Fruit fly (Drosophila melanogaster) whole organism, embryonic: ENCODE measurements around the gene CG33552.

Experiments used
- Bteb2 ChIP-seq: fragments of 200-800 bp; sonication (Bioruptor generic); optimal IDR thresholded peaks from 2 replicates; lab custom pipeline; 2016; ENCODE audit warnings: missing biosample characterization, missing genetic modification characterization
- CG10274 ChIP-seq: fragments of 200-800 bp; sonication (Bioruptor generic); optimal IDR thresholded peaks from 3 replicates; lab custom pipeline; 2017; ENCODE audit warnings: missing biosample characterization, mild to moderate bottlenecking, missing genetic modification characterization
- CG11504 ChIP-seq: fragments of 200-800 bp; sonication (Bioruptor generic); optimal IDR thresholded peaks from 3 replicates; lab custom pipeline; 2019; ENCODE audit warnings: missing biosample characterization, mild to moderate bottlenecking, missing genetic modification characterization, moderate library complexity
- CG12659 ChIP-seq: fragments of 200-800 bp; sonication (Bioruptor generic); optimal IDR thresholded peaks from 3 replicates; lab custom pipeline; 2017; ENCODE audit warnings: mild to moderate bottlenecking, missing biosample characterization, missing genetic modification reagents, missing genetic modification characterization
- CG14441 ChIP-seq: fragments of 200-800 bp; sonication (Bioruptor generic); IDR thresholded peaks from 2 replicates; pipeline ENCODE4 v1.3.6; 2022; ENCODE audit warnings: missing biosample characterization, missing genetic modification characterization
- CG16863 ChIP-seq: fragments of 200-800 bp; sonication (Bioruptor generic); optimal IDR thresholded peaks from 3 replicates; lab custom pipeline; 2016; ENCODE audit warnings: missing biosample characterization, missing genetic modification characterization
- CG2712 ChIP-seq: fragments of 200-800 bp; optimal IDR thresholded peaks from 3 replicates; lab custom pipeline; 2019; ENCODE audit warnings: missing biosample characterization, mild to moderate bottlenecking, missing genetic modification characterization, moderate library complexity
- CG2889 ChIP-seq: fragments of 200-800 bp; sonication (Bioruptor generic); IDR thresholded peaks from 3 replicates; pipeline ENCODE4 v1.3.6; 2022; ENCODE audit warnings: missing biosample characterization, missing genetic modification characterization
- CG31388 ChIP-seq: fragments of 200-800 bp; sonication (Bioruptor generic); optimal IDR thresholded peaks from 2 replicates; lab custom pipeline; 2016; ENCODE audit warnings: missing biosample characterization, missing genetic modification characterization
- CG32532 ChIP-seq: fragments of 200-800 bp; sonication (Bioruptor generic); IDR thresholded peaks from 2 replicates; pipeline ENCODE4 v1.3.6; 2022; ENCODE audit warnings: missing biosample characterization, missing genetic modification characterization
- CG32772 ChIP-seq: fragments of 200-800 bp; sonication (Bioruptor generic); IDR thresholded peaks from 2 replicates; pipeline ENCODE4 v1.3.6; 2022; ENCODE audit warnings: missing biosample characterization, missing genetic modification characterization
- CG3407 ChIP-seq: fragments of 200-800 bp; sonication (Bioruptor generic); optimal IDR thresholded peaks from 2 replicates; lab custom pipeline; 2018; ENCODE audit warnings: missing biosample characterization, mild to moderate bottlenecking, missing genetic modification characterization
- CG34422 ChIP-seq: fragments of 200-800 bp; sonication (Bioruptor generic); IDR thresholded peaks from 3 replicates; pipeline ENCODE4 v1.3.6; 2022; ENCODE audit warnings: missing biosample characterization, missing genetic modification characterization
- CG3726 ChIP-seq: fragments of 200-800 bp; sonication (Bioruptor generic); IDR thresholded peaks from 3 replicates; pipeline ENCODE4, ENCODE4 v1.3.6; 2022; ENCODE audit warnings: missing biosample characterization, missing genetic modification characterization
- CG4820 ChIP-seq: fragments of 200-800 bp; sonication (Bioruptor generic); optimal IDR thresholded peaks from 3 replicates; lab custom pipeline; 2016; ENCODE audit warnings: missing biosample characterization, missing genetic modification characterization
- CG6175 ChIP-seq: fragments of 200-800 bp; sonication (Bioruptor generic); IDR thresholded peaks from 3 replicates; pipeline ENCODE4 v1.3.6; 2022; ENCODE audit warnings: missing biosample characterization, missing genetic modification characterization
- CG7745 ChIP-seq: fragments of 200-800 bp; sonication (Bioruptor generic); optimal IDR thresholded peaks from 2 replicates; lab custom pipeline; 2018; ENCODE audit warnings: missing biosample characterization, mild to moderate bottlenecking, missing genetic modification characterization, moderate library complexity
- CG7786 ChIP-seq: fragments of 200-800 bp; sonication (Bioruptor generic); optimal IDR thresholded peaks from 2 replicates; lab custom pipeline; 2016; ENCODE audit warnings: missing biosample characterization, missing genetic modification characterization
- CG7928 ChIP-seq: fragments of 200-800 bp; sonication (Bioruptor generic); optimal IDR thresholded peaks from 2 replicates; lab custom pipeline; 2017; ENCODE audit warnings: missing biosample characterization, mild to moderate bottlenecking, missing genetic modification characterization
- Dip3 ChIP-seq: fragments of 200-800 bp; sonication (Bioruptor generic); optimal IDR thresholded peaks from 3 replicates; lab custom pipeline; 2016; ENCODE audit warnings: missing biosample characterization, missing genetic modification characterization
- Dref ChIP-seq: fragments of 200-800 bp; sonication (Bioruptor generic); IDR thresholded peaks from 2 replicates; pipeline ENCODE4 v1.3.6; 2022; ENCODE audit warnings: missing biosample characterization, missing genetic modification characterization
- HLHmδ ChIP-seq: fragments of 200-800 bp; sonication (Bioruptor generic); optimal IDR thresholded peaks from 2 replicates; lab custom pipeline; 2018; ENCODE audit warnings: missing biosample characterization, mild to moderate bottlenecking, missing genetic modification characterization, moderate library complexity
- Hr3 ChIP-seq: fragments of 200-800 bp; sonication (Bioruptor generic); optimal IDR thresholded peaks from 3 replicates; lab custom pipeline; 2016; ENCODE audit warnings: missing biosample characterization, missing genetic modification characterization
- Lim3 ChIP-seq: fragments of 200-800 bp; sonication (Bioruptor generic); IDR thresholded peaks from 2 replicates; pipeline ENCODE4 v1.3.6; 2022; ENCODE audit warnings: missing biosample characterization, missing genetic modification characterization
- Mrtf ChIP-seq: fragments of 200-800 bp; sonication (Bioruptor generic); IDR thresholded peaks from 3 replicates; pipeline ENCODE4 v1.3.6; 2022; ENCODE audit warnings: missing biosample characterization, missing genetic modification characterization
- Myb ChIP-seq: fragments of 200-800 bp; sonication (Bioruptor generic); optimal IDR thresholded peaks from 2 replicates; lab custom pipeline; 2016; ENCODE audit warnings: missing biosample characterization, missing genetic modification characterization
- NfI ChIP-seq: fragments of 200-800 bp; sonication (Bioruptor generic); optimal IDR thresholded peaks from 3 replicates; lab custom pipeline; 2018; ENCODE audit warnings: missing biosample characterization, mild to moderate bottlenecking, missing genetic modification characterization, moderate library complexity
- Usf ChIP-seq: fragments of 200-800 bp; sonication (Bioruptor generic); optimal IDR thresholded peaks from 2 replicates; lab custom pipeline; 2017; ENCODE audit warnings: missing genotype, missing biosample characterization, missing genetic modification characterization
- Xbp1 ChIP-seq: fragments of 200-800 bp; sonication (Bioruptor generic); optimal IDR thresholded peaks from 3 replicates; lab custom pipeline; 2016; ENCODE audit warnings: missing biosample characterization, mild to moderate bottlenecking, missing genetic modification characterization
- croc ChIP-seq: fragments of 200-800 bp; sonication (Bioruptor generic); conservative IDR thresholded peaks from 3 replicates; pipeline ENCODE4 v1.3.6; 2022; ENCODE audit warnings: missing biosample characterization, missing genetic modification characterization
- dmrt11E ChIP-seq: fragments of 200-800 bp; sonication (Bioruptor generic); optimal IDR thresholded peaks from 3 replicates; lab custom pipeline; 2018; ENCODE audit warnings: missing biosample characterization, mild to moderate bottlenecking, missing genetic modification characterization, moderate library complexity
- emc ChIP-seq: fragments of 200-800 bp; sonication (Bioruptor generic); optimal IDR thresholded peaks from 2 replicates; lab custom pipeline; 2016; ENCODE audit warnings: missing biosample characterization, missing genetic modification characterization
- eyg ChIP-seq: fragments of 200-800 bp; sonication (Bioruptor generic); optimal IDR thresholded peaks from 3 replicates; lab custom pipeline; 2016; ENCODE audit warnings: missing biosample characterization, missing genetic modification characterization
- gfzf ChIP-seq: fragments of 200-800 bp; sonication (Bioruptor generic); optimal IDR thresholded peaks from 2 replicates; lab custom pipeline; 2016; ENCODE audit warnings: missing biosample characterization, mild to moderate bottlenecking, missing genetic modification characterization, moderate library complexity
- gsb ChIP-seq: fragments of 200-800 bp; sonication (Bioruptor generic); IDR thresholded peaks from 2 replicates; pipeline ENCODE4 v1.3.6; 2022; ENCODE audit warnings: missing biosample characterization, missing genetic modification characterization
- h ChIP-seq: fragments of >200 bp; optimal IDR thresholded peaks from 2 replicates; lab custom pipeline; 2017
- insv ChIP-seq, 2 experiments: fragments of 200-800 bp; sonication (Bioruptor generic); optimal IDR thresholded peaks; 3 replicates each; lab custom pipeline; 2016 to 2018; ENCODE audit warnings: missing biosample characterization in 2 of 2, missing genetic modification characterization in 2 of 2
- ken ChIP-seq: fragments of 200-800 bp; sonication (Bioruptor generic); IDR thresholded peaks from 3 replicates; pipeline ENCODE4 v1.3.6; 2022; ENCODE audit warnings: missing biosample characterization, missing genetic modification characterization
- pan ChIP-seq, 4 experiments: fragments of >200 bp in 3 of 4; fragments of 200-800 bp in 1 of 4; sonication (Bioruptor generic) in 1 of 4; optimal IDR thresholded peaks in 3 of 4; IDR thresholded peaks in 1 of 4; 2 replicates each; pipeline versions ENCODE4 v1.3.6 to Lab custom; 2017 to 2022; ENCODE audit warnings: missing biosample characterization in 2 of 4, missing genetic modification characterization in 2 of 4, mixed read lengths in 1 of 4
- pzg ChIP-seq: fragments of 200-800 bp; sonication (Bioruptor generic); optimal IDR thresholded peaks from 3 replicates; lab custom pipeline; 2018; ENCODE audit warnings: missing biosample characterization, mild to moderate bottlenecking, missing genetic modification characterization, moderate library complexity
- run ChIP-seq: fragments of 200-800 bp; sonication (Bioruptor generic); optimal IDR thresholded peaks from 3 replicates; lab custom pipeline; 2018; ENCODE audit warnings: missing biosample characterization, mild to moderate bottlenecking, missing genetic modification characterization
- sens ChIP-seq: fragments of 200-800 bp; sonication (Bioruptor generic); peaks from one replicate; lab custom pipeline; 2016; ENCODE audit warnings: missing biosample characterization, missing genetic modification characterization
- sens-2 ChIP-seq: fragments of 200-800 bp; sonication (Bioruptor generic); IDR thresholded peaks from 2 replicates; pipeline ENCODE4 v1.3.6; 2022; ENCODE audit warnings: missing biosample characterization, missing genetic modification characterization
- sim ChIP-seq: fragments of 200-800 bp; sonication (Bioruptor generic); IDR thresholded peaks from 2 replicates; pipeline ENCODE4 v1.3.6; 2022; ENCODE audit warnings: missing biosample characterization, missing genetic modification characterization
- slbo ChIP-seq: fragments of 200-800 bp; sonication (Bioruptor generic); IDR thresholded peaks from 2 replicates; pipeline ENCODE4 v1.3.6; 2022; ENCODE audit warnings: missing biosample characterization, missing genetic modification characterization
- sob ChIP-seq: fragments of 200-800 bp; sonication (Bioruptor generic); IDR thresholded peaks from 2 replicates; pipeline ENCODE4 v1.3.6; 2022; ENCODE audit warnings: missing biosample characterization, missing genetic modification characterization
- tin ChIP-seq: fragments of 200-800 bp; sonication (Bioruptor generic); optimal IDR thresholded peaks from 3 replicates; lab custom pipeline; 2016; ENCODE audit warnings: missing biosample characterization, missing genetic modification characterization
- tio ChIP-seq: fragments of 200-800 bp; sonication (Bioruptor generic); optimal IDR thresholded peaks from 2 replicates; lab custom pipeline; 2017; ENCODE audit warnings: missing biosample characterization, missing genetic modification characterization, inconsistent platforms
- wek ChIP-seq: fragments of 200-800 bp; sonication (Bioruptor generic); optimal IDR thresholded peaks from 3 replicates; lab custom pipeline; 2018; ENCODE audit warnings: missing biosample characterization, mild to moderate bottlenecking, missing genetic modification characterization, moderate library complexity

The CG33552 gene

DNA sequence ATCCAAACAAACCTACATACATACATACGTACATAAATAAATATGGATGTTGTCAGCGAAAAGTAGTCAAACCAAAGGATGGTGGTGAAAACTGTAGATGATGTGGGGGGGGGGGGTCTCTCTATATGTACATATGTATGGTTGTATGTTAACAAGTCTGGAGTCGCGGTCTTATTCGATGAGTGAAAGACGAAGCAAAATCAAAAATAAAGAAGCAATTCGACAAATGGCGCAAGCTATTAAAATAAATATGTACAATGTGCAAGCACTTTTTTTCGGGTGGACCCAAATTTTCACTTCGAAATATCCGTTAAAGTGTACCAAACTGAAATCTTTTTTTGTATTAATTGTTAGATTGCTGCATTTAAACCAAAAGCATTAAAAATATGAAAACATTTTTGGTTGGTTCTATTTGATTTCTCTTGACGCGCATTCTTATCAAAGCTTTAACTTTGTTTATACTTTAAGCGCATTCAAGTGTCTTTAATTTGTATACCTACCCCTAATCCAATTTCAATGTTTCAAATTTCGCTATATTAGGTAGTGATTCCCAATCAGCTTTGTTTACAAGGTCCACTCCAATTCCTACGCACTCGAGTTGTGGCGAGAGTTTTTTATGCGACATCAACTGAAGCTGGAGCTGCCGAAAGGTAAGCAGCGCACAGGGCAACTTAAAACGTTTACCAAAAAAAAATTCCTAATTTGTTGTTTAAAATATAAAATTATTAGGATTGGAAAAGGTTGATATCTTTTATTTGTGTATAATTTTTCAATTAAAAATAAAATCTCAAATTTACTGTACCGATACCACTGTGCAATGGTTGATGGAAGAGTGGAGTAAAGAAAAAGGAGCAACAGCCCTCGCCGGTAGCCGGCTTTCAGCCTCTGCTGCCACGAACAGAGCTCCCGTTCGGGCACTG is 1.9 kb downstream of the CG33552 start, which contains the start of gene CG31807 (continued):
- TF ChIP-seq ken (0 out of 3 replicates have a peak, but pooled peaks have one; percentile 38), CG4820 (peak; percentile 48), Dip3 (GFP tag; lab: Kevin White, UChicago) (peak; percentile 44), CG10274 (GFP tag; lab: Kevin White, UChicago) (peak; percentile 5), eyg (GFP tag; lab: Kevin White, UChicago) (peak; percentile 34), CG3407 (GFP tag; lab: Kevin White, UChicago) (peak; percentile 75), pzg (no peak), emc (GFP tag; lab: Kevin White, UChicago) (no peak), NfI (peak; percentile 83), pan (optimal IDR thresholded peaks at IDR 0.05; lab: Kevin White, UChicago) (no peak), pan (GFP tag; optimal IDR thresholded peaks at IDR 0.05 in 1 of 2, IDR thresholded peaks at IDR 0.05 in 1 of 2) (peak in 1 of 2 experiments; percentile 44), CG6175 (GFP tag; lab: Robert Waterston, UW) (no peak), croc (GFP tag; lab: Robert Waterston, UW) (no peak), Lim3 (no peak), CG12659 (peak; percentile 62), sob (GFP tag; lab: Robert Waterston, UW) (peak; percentile 39; the same call in 1 of the 2 replicates), CG2889 (GFP tag; lab: Robert Waterston, UW) (no peak), CG31388 (peak; percentile 18), CG7786 (GFP tag; lab: Kevin White, UChicago) (peak; percentile 68), CG14441 (peak; percentile 21), tin (GFP tag; lab: Kevin White, UChicago) (peak; percentile 16), CG2712 (tag; lab: Kevin White, UChicago) (peak; percentile 80), Dref (GFP tag; lab: Robert Waterston, UW) (no peak), slbo (GFP tag; lab: Robert Waterston, UW) (peak; percentile 58), tio (GFP tag; lab: Kevin White, UChicago) (peak; percentile 51), insv (GFP tag; optimal IDR thresholded peaks at IDR 0.05; lab: Kevin White, UChicago) (peak in 1 of 2 experiments; percentile 13), CG3726 (no peak), HLHmδ (no peak), CG32532 (GFP tag; lab: Robert Waterston, UW) (peak; percentile 20; the same call in 1 of the 2 replicates), Xbp1 (GFP tag; lab: Kevin White, UChicago) (peak; percentile 30), CG34422 (GFP tag; lab: Robert Waterston, UW) (0 out of 3 replicates have a peak, but pooled peaks have one; percentile 16), Mrtf (GFP tag; lab: Robert Waterston, UW) (no peak; the same call in 1 of the 3 replicates), gfzf (GFP tag; lab: Kevin White, UChicago) (no peak), wek (no peak), dmrt11E (tag; lab: Kevin White, UChicago) (peak; percentile 37), Bteb2 (GFP tag; lab: Kevin White, UChicago) (peak; percentile 65), CG7928 (GFP tag; lab: Kevin White, UChicago) (no peak), CG16863 (GFP tag; lab: Kevin White, UChicago) (peak; percentile 58), CG11504 (tag; lab: Kevin White, UChicago) (peak; percentile 87), Myb (GFP tag; lab: Kevin White, UChicago) (peak; percentile 49), run (tag; lab: Kevin White, UChicago) (peak; percentile 81), sim (GFP tag; lab: Robert Waterston, UW) (0 out of 2 replicates have a peak, but pooled peaks have one; percentile 42), gsb (GFP tag; lab: Robert Waterston, UW) (no peak), Usf (GFP tag; lab: Kevin White, UChicago) (no peak), sens-2 (GFP tag; lab: Robert Waterston, UW) (0 out of 2 replicates have a peak, but pooled peaks have one; percentile 14), h (lab: Kevin White, UChicago) (no peak), CG7745 (tag; lab: Kevin White, UChicago) (no peak), sens (GFP tag; lab: Kevin White, UChicago) (peak; percentile 97), CG32772 (GFP tag; lab: Robert Waterston, UW) (0 out of 2 replicates have a peak, but pooled peaks have one; percentile 6), Hr3 (GFP tag; lab: Kevin White, UChicago) (peak; percentile 34)
